Worm (Caenorhabditis elegans): ENCODE data around the gene Y41E3.22.

ce11 chrIV:14929421-14929820, 21.1 kb upstream of the Y41E3.22 start, which contains the start of gene Y57G11C.28:
- TF ChIP-seq ama-1 (optimal IDR thresholded peaks at IDR 0.05), result no peak
- TF ChIP-seq dpl-1 (GFP tag; optimal IDR thresholded peaks at IDR 0.05), result no peak
- no peak for TF ChIP-seq lsy-2 (tag; optimal IDR thresholded peaks at IDR 0.05)
- no peak for TF ChIP-seq unc-86 (tag; optimal IDR thresholded peaks at IDR 0.05)
- no peak for TF ChIP-seq C34B4.2 (tag; optimal IDR thresholded peaks at IDR 0.05)
- TF ChIP-seq sptf-1 (tag; optimal IDR thresholded peaks at IDR 0.05), result no peak
- no peak for TF ChIP-seq fos-1 (tag; optimal IDR thresholded peaks at IDR 0.05)
